Worm (Caenorhabditis elegans): Measurements from ENCODE around the gene srt-39.
A peak's percentile ranks its signal among the peaks of the same experiment; 100 is the strongest.

Gene srt-39

DNA sequence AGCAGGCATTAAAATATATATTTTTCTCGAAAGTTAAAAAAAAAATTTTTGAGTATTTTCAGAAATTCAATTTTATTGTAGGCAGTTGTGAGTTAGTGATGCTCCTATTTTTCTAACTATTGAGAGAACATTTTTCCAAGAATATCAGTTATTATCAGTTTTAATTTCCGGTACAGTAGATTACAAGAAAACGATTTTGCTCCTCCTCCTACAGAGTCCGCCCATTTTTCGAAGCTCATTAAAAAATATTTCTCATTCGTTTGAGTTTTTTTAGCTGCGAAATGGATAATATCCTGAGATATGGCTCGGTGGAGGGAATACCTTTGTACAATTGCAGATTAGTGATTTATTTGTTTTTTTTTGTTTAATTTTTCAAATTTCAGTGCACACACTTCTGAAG lies at the start of gene srt-39:
srt-39 (plus strand) TSS at position 301 of the 400 bp plus-strand sequence.
- TF ChIP-seq ceh-82 (tag; optimal IDR thresholded peaks at IDR 0.05) (no peak), nhr-43 (tag; optimal IDR thresholded peaks at IDR 0.05; ENCODE audit: poor library complexity, severe bottlenecking) (no peak), hmg-11 (tag; optimal IDR thresholded peaks at IDR 0.05) (no peak), tbx-2 (tag; optimal IDR thresholded peaks at IDR 0.05) (no peak)

DNA sequence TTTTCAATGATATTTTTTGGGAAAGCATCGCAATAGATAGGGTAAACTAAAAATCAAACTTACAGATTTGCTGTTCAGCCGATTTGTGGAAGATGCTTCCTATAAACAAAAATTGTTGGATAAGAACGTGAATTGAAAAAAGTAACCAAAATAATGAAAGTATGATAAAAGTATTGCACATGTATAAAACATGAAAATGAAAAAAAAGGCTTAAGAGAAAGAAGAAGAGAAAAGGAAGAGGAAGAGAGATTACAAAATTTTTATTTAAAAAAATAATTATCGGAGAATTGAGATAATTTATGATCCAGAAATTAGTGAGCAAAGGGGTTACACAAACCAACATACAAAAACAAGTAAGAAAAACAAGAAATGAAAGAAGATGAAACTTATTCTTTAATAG lies 43.3 kb upstream of the srt-39 start, which contains the start of gene pals-37:
pals-37 (minus strand) TSS at position 101 of the 400 bp plus-strand sequence.
- TF ChIP-seq nhr-237 (tag; optimal IDR thresholded peaks at IDR 0.05), result no peak
- no peak for TF ChIP-seq lin-15B (tag; optimal IDR thresholded peaks at IDR 0.05)
- no peak for TF ChIP-seq nfya-1 (tag; optimal IDR thresholded peaks at IDR 0.05; ENCODE audit: insufficient read depth)
- no peak for TF ChIP-seq nhr-67 (tag; optimal IDR thresholded peaks at IDR 0.05)
- no peak for TF ChIP-seq fkh-10 (GFP tag; optimal IDR thresholded peaks at IDR 0.05)
- no peak for TF ChIP-seq daf-12 (tag; optimal IDR thresholded peaks at IDR 0.05)
- no peak for TF ChIP-seq hmg-11 (tag; optimal IDR thresholded peaks at IDR 0.05)
- no peak for TF ChIP-seq ama-1 (optimal IDR thresholded peaks at IDR 0.05)
- TF ChIP-seq ztf-4 (tag; optimal IDR thresholded peaks at IDR 0.05), result no peak
- no peak for TF ChIP-seq elt-3 (tag; optimal IDR thresholded peaks at IDR 0.05)
- TF ChIP-seq unc-62 (GFP tag; optimal IDR thresholded peaks at IDR 0.05), result no peak
- no peak for TF ChIP-seq nhr-28 (tag; optimal IDR thresholded peaks at IDR 0.05)
- no peak for TF ChIP-seq ceh-9 (tag; optimal IDR thresholded peaks at IDR 0.05)
- no peak for TF ChIP-seq elt-1 (tag; optimal IDR thresholded peaks at IDR 0.05)
- no peak for TF ChIP-seq nhr-25 (tag; optimal IDR thresholded peaks at IDR 0.05)
- TF ChIP-seq elt-2 (tag; optimal IDR thresholded peaks at IDR 0.05), result no peak
- no peak for TF ChIP-seq pqm-1 (tag; optimal IDR thresholded peaks at IDR 0.05)
- no peak for TF ChIP-seq egl-5 (tag; optimal IDR thresholded peaks at IDR 0.05)
- no peak for TF ChIP-seq jun-1 (tag; optimal IDR thresholded peaks at IDR 0.05)

DNA sequence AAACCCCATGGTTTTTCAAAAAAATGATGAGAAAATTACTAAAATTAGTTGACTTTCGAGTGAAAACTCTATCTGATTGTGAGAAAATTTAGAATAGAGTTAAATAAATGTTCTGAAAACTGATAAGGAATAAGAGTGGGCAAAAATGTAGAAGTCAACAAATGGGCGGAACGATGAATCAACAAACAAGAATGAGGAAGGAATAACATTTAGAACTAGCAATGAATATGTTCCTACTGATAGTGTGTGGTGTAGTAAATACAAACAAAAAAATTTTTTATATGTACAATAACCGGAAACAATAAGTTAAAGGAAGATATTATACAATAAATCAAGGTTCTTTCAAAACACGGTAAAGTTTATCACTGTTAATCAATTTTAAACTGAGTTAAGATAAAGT lies 40.9 kb upstream of the srt-39 start, which contains the start of gene pals-39:
pals-39 (minus strand) TSS at position 101 of the 400 bp plus-strand sequence.
- no peak for TF ChIP-seq nhr-43 (tag; optimal IDR thresholded peaks at IDR 0.05; ENCODE audit: poor library complexity, severe bottlenecking)
- no peak for TF ChIP-seq nhr-23 (tag; optimal IDR thresholded peaks at IDR 0.05)
- TF ChIP-seq pha-4 (tag; optimal IDR thresholded peaks at IDR 0.05), result peak; percentile 39
- TF ChIP-seq pqm-1 (tag; optimal IDR thresholded peaks at IDR 0.05), result peak; percentile 30
- no peak for TF ChIP-seq nhr-76 (tag; optimal IDR thresholded peaks at IDR 0.05)
- TF ChIP-seq elt-2 (tag; optimal IDR thresholded peaks at IDR 0.05), result no peak
- no peak for TF ChIP-seq ceh-9 (tag; optimal IDR thresholded peaks at IDR 0.05)
- no peak for TF ChIP-seq nhr-11 (tag; optimal IDR thresholded peaks at IDR 0.05)
- TF ChIP-seq fos-1 (tag; optimal IDR thresholded peaks at IDR 0.05), result no peak

ce11 chrV:12446895-12447294 lies 37.8 kb upstream of the srt-39 start, which contains the start of the genes pals-38 and C54D10.9:
pals-38 (minus strand) TSS chrV:12446995.
C54D10.9 (plus strand) TSS chrV:12447153.
- TF ChIP-seq nhr-76 (tag; optimal IDR thresholded peaks at IDR 0.05), result no peak

DNA sequence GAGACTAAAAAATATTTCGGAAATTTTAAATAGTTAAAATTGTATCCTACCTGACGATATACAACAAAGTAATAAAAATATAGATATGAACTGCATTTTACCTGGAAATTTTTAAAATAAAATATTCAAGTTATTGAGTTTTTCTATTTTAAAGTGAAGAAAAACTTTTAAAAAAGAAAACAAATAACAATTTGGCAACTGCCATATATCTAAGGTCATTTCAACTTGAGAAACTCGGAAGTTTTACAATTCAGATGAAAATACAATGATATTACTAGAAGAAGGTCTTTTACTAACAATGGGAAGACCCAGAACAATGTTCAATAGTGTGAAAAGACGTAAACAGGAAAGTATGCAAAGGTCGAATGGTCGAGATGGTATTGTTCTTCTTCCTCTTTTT lies 34.8 kb upstream of the srt-39 start, which contains the start of gene C54D10.10:
C54D10.10 (minus strand) TSS at position 101 of the 400 bp plus-strand sequence.
- TF ChIP-seq aly-2 (tag; optimal IDR thresholded peaks at IDR 0.05) (no peak), nhr-43 (tag; optimal IDR thresholded peaks at IDR 0.05; ENCODE audit: poor library complexity, severe bottlenecking) (no peak), nhr-12 (tag; optimal IDR thresholded peaks at IDR 0.05) (no peak), R02D3.7 (tag; optimal IDR thresholded peaks at IDR 0.05) (no peak), fos-1 (tag; optimal IDR thresholded peaks at IDR 0.05) (no peak), nhr-25 (tag; optimal IDR thresholded peaks at IDR 0.05) (no peak), nhr-237 (tag; optimal IDR thresholded peaks at IDR 0.05) (no peak), ceh-28 (tag; optimal IDR thresholded peaks at IDR 0.05) (no peak), nhr-77 (tag; optimal IDR thresholded peaks at IDR 0.05) (no peak), lin-39 (tag; optimal IDR thresholded peaks at IDR 0.05) (no peak), unc-39 (tag; optimal IDR thresholded peaks at IDR 0.05) (no peak), snpc-4 (tag; optimal IDR thresholded peaks at IDR 0.05) (no peak), nhr-67 (tag; optimal IDR thresholded peaks at IDR 0.05) (no peak), ztf-4 (tag; optimal IDR thresholded peaks at IDR 0.05) (no peak), mdl-1 (tag; optimal IDR thresholded peaks at IDR 0.05) (no peak), elt-3 (tag; optimal IDR thresholded peaks at IDR 0.05) (no peak), skn-1 (tag; optimal IDR thresholded peaks at IDR 0.05) (no peak), elt-1 (tag; optimal IDR thresholded peaks at IDR 0.05) (no peak), daf-12 (tag; optimal IDR thresholded peaks at IDR 0.05) (no peak)
